Worm (Caenorhabditis elegans): ENCODE measurements around the gene cdh-3.
A peak's percentile ranks its signal among the peaks of the same experiment; 100 is the strongest.

The cdh-3 gene

ce11 chrIII:7719364-7719936 is 34.8 kb downstream of the cdh-3 start, which contains the start of gene ncl-1:
TSS of gene ncl-1 (plus strand) at chrIII:7719729.
- TF ChIP-seq mep-1 (tag; optimal IDR thresholded peaks at IDR 0.05): peak; percentile 47
- no peak for TF ChIP-seq egl-27 (tag; optimal IDR thresholded peaks at IDR 0.05)
- TF ChIP-seq unc-130 (GFP tag; optimal IDR thresholded peaks at IDR 0.05): no peak
- TF ChIP-seq mdl-1 (tag; optimal IDR thresholded peaks at IDR 0.05): peak in 1 of 2 experiments; percentile 28
- TF ChIP-seq Y105C5A.15 (GFP tag; IDR thresholded peaks at IDR 0.05): no peak
- TF ChIP-seq F49E8.2 (tag; optimal IDR thresholded peaks at IDR 0.05; ENCODE audit: borderline replicate concordance): no peak
- TF ChIP-seq unc-62 (GFP tag; optimal IDR thresholded peaks at IDR 0.05 in 1 of 2): peak in 1 of 2 experiments; percentile 11
- no peak for TF ChIP-seq unc-62 (tag; optimal IDR thresholded peaks at IDR 0.05)
- TF ChIP-seq nhr-28 (tag; optimal IDR thresholded peaks at IDR 0.05): peak; percentile 47
- TF ChIP-seq ceh-20 (GFP tag; IDR thresholded peaks at IDR 0.05): no peak
- peak in 1 of 2 experiments; percentile 22 for TF ChIP-seq lsy-2 (tag; optimal IDR thresholded peaks at IDR 0.05)
- no peak for TF ChIP-seq nhr-76 (tag; optimal IDR thresholded peaks at IDR 0.05)
- no peak for TF ChIP-seq pha-4 (GFP tag; IDR thresholded peaks at IDR 0.05)
- TF ChIP-seq pha-4 (tag; optimal IDR thresholded peaks at IDR 0.05): peak; percentile 41
- peak; percentile 41; the same call in 1 of the 2 replicates for TF ChIP-seq dmd-6 (GFP tag; IDR thresholded peaks at IDR 0.05)
- TF ChIP-seq hlh-30 (tag; optimal IDR thresholded peaks at IDR 0.05; ENCODE audit: insufficient read depth): peak; percentile 83
- TF ChIP-seq fos-1 (tag; optimal IDR thresholded peaks at IDR 0.05): no peak
- TF ChIP-seq daf-16 (GFP tag; optimal IDR thresholded peaks at IDR 0.05): no peak
- TF ChIP-seq daf-16 (tag; optimal IDR thresholded peaks at IDR 0.05): no peak
- peak; percentile 58; the same call in 1 of the 2 replicates for TF ChIP-seq hmg-1.1 (GFP tag; IDR thresholded peaks at IDR 0.05)
- peak; percentile 94 for TF ChIP-seq aha-1 (tag)
- TF ChIP-seq nhr-41 (GFP tag; IDR thresholded peaks at IDR 0.05): no peak
- peak; percentile 43 for TF ChIP-seq dve-1 (tag; optimal IDR thresholded peaks at IDR 0.05; ENCODE audit: insufficient read depth)
- no peak for TF ChIP-seq attf-4 (tag; optimal IDR thresholded peaks at IDR 0.05)
- TF ChIP-seq lin-38 (GFP tag; IDR thresholded peaks at IDR 0.05): no peak
- no peak for TF ChIP-seq madf-5 (GFP tag; IDR thresholded peaks at IDR 0.05)
- no peak for TF ChIP-seq lin-39 (tag; optimal IDR thresholded peaks at IDR 0.05)
- TF ChIP-seq ztf-7 (tag; optimal IDR thresholded peaks at IDR 0.05): no peak

ce11 chrIII:7718318-7718717 is 35.9 kb downstream of the cdh-3 start:
- TF ChIP-seq dmd-9 (GFP tag; IDR thresholded peaks at IDR 0.05) (no peak), dmd-6 (GFP tag; IDR thresholded peaks at IDR 0.05) (peak; percentile 86), unc-39 (tag; optimal IDR thresholded peaks at IDR 0.05) (no peak), ceh-20 (GFP tag; IDR thresholded peaks at IDR 0.05) (peak; percentile 72), pqm-1 (tag; optimal IDR thresholded peaks at IDR 0.05) (peak; percentile 98), daf-19 (GFP tag; conservative IDR thresholded peaks at IDR 0.05) (no peak), D1046.2 (GFP tag; IDR thresholded peaks at IDR 0.05) (no peak), aha-1 (tag) (peak; percentile 46), mdl-1 (tag; optimal IDR thresholded peaks at IDR 0.05) (peak in 1 of 2 experiments; percentile 83), nhr-41 (GFP tag; IDR thresholded peaks at IDR 0.05) (no peak), zfp-2 (tag; optimal IDR thresholded peaks at IDR 0.05) (no peak), arid-1 (GFP tag; conservative IDR thresholded peaks at IDR 0.05) (no peak), nhr-102 (tag; optimal IDR thresholded peaks at IDR 0.05) (no peak), zip-2 (tag; optimal IDR thresholded peaks at IDR 0.05) (no peak), dpl-1 (GFP tag; optimal IDR thresholded peaks at IDR 0.05) (peak; percentile 53), F49E8.2 (tag; optimal IDR thresholded peaks at IDR 0.05; ENCODE audit: borderline replicate concordance) (no peak), lsy-2 (tag; optimal IDR thresholded peaks at IDR 0.05) (peak; percentile 55 to 64), rbr-2 (tag; optimal IDR thresholded peaks at IDR 0.05) (peak; percentile 24), madf-9 (GFP tag; conservative IDR thresholded peaks at IDR 0.05) (no peak), jun-1 (tag; optimal IDR thresholded peaks at IDR 0.05) (no peak), unc-130 (GFP tag; optimal IDR thresholded peaks at IDR 0.05) (no peak), nhr-25 (tag; optimal IDR thresholded peaks at IDR 0.05; ENCODE audit: borderline replicate concordance, insufficient read depth) (peak; percentile 25), mxl-3 (GFP tag; optimal IDR thresholded peaks at IDR 0.05) (peak; percentile 94), fkh-10 (GFP tag; optimal IDR thresholded peaks at IDR 0.05) (no peak), spr-1 (tag; optimal IDR thresholded peaks at IDR 0.05) (no peak), hlh-30 (tag; optimal IDR thresholded peaks at IDR 0.05; ENCODE audit: insufficient read depth) (peak; percentile 87), ceh-44 (GFP tag; IDR thresholded peaks at IDR 0.05) (no peak), lir-3 (tag; optimal IDR thresholded peaks at IDR 0.05) (no peak), ztf-11 (tag; optimal IDR thresholded peaks at IDR 0.05) (no peak), set-16 (GFP tag; IDR thresholded peaks at IDR 0.05) (no peak), skn-1 (tag; optimal IDR thresholded peaks at IDR 0.05) (no peak), dve-1 (tag; optimal IDR thresholded peaks at IDR 0.05; ENCODE audit: insufficient read depth) (peak; percentile 97)
